Fruit fly (Drosophila melanogaster) S2 (cell line): ENCODE data around the gene Der-2.

Experiments used
- CG8478 ChIP-seq: fragments of >200 bp; optimal IDR thresholded peaks from 2 replicates; lab custom pipeline; 2018
- CTCF ChIP-seq, 2 experiments: fragments of >200 bp; optimal IDR thresholded peaks; 2 replicates each; lab custom pipeline; 2018

Der-2 gene

DNA sequence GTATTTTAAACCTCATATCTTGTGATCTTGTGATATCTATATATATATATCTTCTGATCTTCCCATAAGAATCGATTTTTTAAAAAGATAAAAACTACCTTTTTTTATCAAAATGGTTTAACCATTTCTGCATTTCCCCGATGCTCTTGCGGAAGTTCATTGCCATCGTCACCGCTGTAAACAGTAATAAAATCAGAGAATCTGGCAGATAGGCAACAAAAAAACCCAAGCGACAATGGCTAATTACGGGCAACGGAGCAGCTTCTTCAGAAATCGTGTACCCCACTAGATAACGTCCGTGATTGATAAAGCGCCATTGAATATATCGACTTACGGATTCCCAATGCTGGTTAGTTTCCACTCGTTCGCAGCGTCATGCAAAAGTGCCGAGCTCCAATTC, 29.8 kb downstream of the Der-2 start, which contains the start of gene CG10405:
Gene CG10405 (plus strand): TSS at position 301 of the 400 bp plus-strand sequence.
- TF ChIP-seq CG8478 (lab: Kevin White, UChicago) (no peak), CTCF (optimal IDR thresholded peaks at IDR 0.05; lab: Kevin White, UChicago) (no peak)

dm6 chr3R:16453597-16453996, 30.4 kb downstream of the Der-2 start, which contains the start of gene Pak3:
TSS of gene Pak3 (minus strand) at chr3R:16453821.
- TF ChIP-seq CG8478 (lab: Kevin White, UChicago) (no peak), CTCF (optimal IDR thresholded peaks at IDR 0.05; lab: Kevin White, UChicago) (peak in 1 of 2 experiments; percentile 24)

dm6 chr3R:16452954-16453587, 31.0 kb downstream of the Der-2 start:
- TF ChIP-seq CG8478 (lab: Kevin White, UChicago), result no peak
- no peak for TF ChIP-seq CTCF (optimal IDR thresholded peaks at IDR 0.05; lab: Kevin White, UChicago)

dm6 chr3R:16449187-16449973, 34.6 kb downstream of the Der-2 start:
- TF ChIP-seq CG8478 (lab: Kevin White, UChicago) (no peak), CTCF (optimal IDR thresholded peaks at IDR 0.05; lab: Kevin White, UChicago) (no peak)

DNA sequence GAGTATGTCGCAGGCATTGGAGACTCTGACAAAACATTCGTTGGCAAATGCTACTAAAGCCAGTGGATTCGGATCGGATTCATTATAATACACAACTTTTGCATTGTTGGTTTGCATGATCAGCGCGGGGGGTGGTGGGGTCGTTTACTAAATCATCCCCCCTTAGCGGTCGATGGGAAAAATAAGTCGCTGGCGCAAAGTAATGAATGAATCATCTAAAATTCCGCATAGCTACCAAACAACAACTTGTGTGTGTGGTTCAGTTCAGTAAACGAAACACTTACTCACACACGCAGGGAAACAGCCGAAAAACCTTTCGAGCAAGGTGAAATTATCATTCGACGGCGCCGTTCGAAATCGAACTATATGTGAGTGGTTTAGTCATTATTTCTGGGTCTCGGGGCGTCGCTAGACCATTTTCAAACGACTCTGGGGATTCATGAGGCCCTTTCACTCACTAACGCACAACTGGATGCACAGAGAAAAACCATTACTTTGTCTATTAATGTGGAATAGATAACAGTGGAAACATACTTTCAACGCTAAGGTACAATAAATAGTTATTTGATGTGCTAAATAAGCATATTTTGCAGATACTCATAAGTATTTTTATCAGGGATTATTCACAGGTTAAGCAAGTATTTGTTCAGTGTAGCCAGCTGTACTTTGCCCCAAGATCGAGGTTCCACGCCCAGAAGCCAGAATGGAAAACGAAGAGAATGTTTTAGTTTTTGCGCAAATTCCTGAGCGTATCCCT, 35.5 kb downstream of the Der-2 start:
- TF ChIP-seq CG8478 (lab: Kevin White, UChicago), result no peak
- TF ChIP-seq CTCF (optimal IDR thresholded peaks at IDR 0.05; lab: Kevin White, UChicago), result no peak

dm6 chr3R:16447448-16448045, 36.5 kb downstream of the Der-2 start:
- TF ChIP-seq CG8478 (lab: Kevin White, UChicago) (no peak), CTCF (optimal IDR thresholded peaks at IDR 0.05; lab: Kevin White, UChicago) (no peak)

dm6 chr3R:16446836-16447235, 37.2 kb downstream of the Der-2 start:
- TF ChIP-seq CG8478 (lab: Kevin White, UChicago) (no peak), CTCF (optimal IDR thresholded peaks at IDR 0.05; lab: Kevin White, UChicago) (no peak)

- TF ChIP-seq CTCF (optimal IDR thresholded peaks at IDR 0.05; lab: Kevin White, UChicago), result no peak
- TF ChIP-seq CG8478 (lab: Kevin White, UChicago), result no peak
These were observed 41.1 kb downstream of the Der-2 start, which contains the start of the genes Ttc1 and CG14882 for dm6 chr3R:16442937-16443336. TSS of gene Ttc1 (minus strand) at chr3R:16443007. TSS of gene CG14882 (plus strand) at chr3R:16443207.

DNA sequence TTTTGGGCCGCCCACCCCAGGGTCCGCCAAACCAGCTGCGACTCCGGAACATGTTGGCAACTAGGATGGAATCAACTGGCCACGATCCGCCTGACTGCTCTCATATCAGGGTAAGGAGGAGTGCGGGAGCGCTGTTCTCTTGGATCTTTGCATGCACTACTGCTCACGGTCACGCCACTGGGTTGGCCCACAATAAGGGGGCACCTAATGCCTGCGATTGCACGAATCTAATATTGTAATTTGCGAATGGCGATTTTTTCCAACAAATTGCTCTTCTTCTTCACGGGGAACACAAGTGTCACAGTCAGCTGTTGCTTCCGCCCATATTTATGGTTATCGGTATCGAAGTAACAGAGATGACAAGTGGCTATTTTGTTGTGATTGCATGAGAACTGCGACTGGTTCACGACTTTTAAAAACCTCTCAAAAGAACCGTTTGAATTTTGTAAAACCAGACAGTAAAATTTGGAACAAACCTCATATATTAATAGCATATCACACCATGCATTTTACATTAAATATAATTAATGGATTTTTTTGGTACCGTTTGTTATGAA, 42.6 kb downstream of the Der-2 start, which contains the start of gene ema:
Gene ema (minus strand): TSS at position 295 of the 557 bp plus-strand sequence.
- TF ChIP-seq CG8478 (lab: Kevin White, UChicago) (no peak), CTCF (optimal IDR thresholded peaks at IDR 0.05; lab: Kevin White, UChicago) (no peak)

- TF ChIP-seq CTCF (optimal IDR thresholded peaks at IDR 0.05; lab: Kevin White, UChicago) (no peak), CG8478 (lab: Kevin White, UChicago) (no peak)
These were observed 47.5 kb downstream of the Der-2 start, which contains the start of gene mRpS33 for dm6 chr3R:16436374-16437037. TSS of gene mRpS33 (minus strand) at chr3R:16436597.

- no peak for TF ChIP-seq CTCF (optimal IDR thresholded peaks at IDR 0.05; lab: Kevin White, UChicago)
- TF ChIP-seq CG8478 (lab: Kevin White, UChicago), result no peak
These were observed 49.4 kb downstream of the Der-2 start, which contains the start of gene CG14881 for dm6 chr3R:16434599-16434998. TSS of gene CG14881 (plus strand) at chr3R:16434899.
